Worm (Caenorhabditis elegans) whole organism, L4 larva: ENCODE measurements around the gene rpl-36.

Source experiments
- aly-2 ChIP-seq: sonication (generic microtip); optimal IDR thresholded peaks from 2 replicates; lab custom pipeline; 2018; ENCODE audit warnings: missing biosample characterization, missing genetic modification characterization
- fkh-10 ChIP-seq: fragments of 150-350 bp; optimal IDR thresholded peaks from 2 replicates; lab custom pipeline; 2014; ENCODE audit warnings: missing biosample characterization, missing genetic modification reagents, missing genetic modification characterization
- skn-1 ChIP-seq: fragments of 150-350 bp; optimal IDR thresholded peaks from 2 replicates; lab custom pipeline; 2014; ENCODE audit warnings: missing biosample characterization, missing genetic modification characterization
- unc-62 ChIP-seq, 3 experiments: fragments of 150-350 bp in 1 of 3; sonication (generic microtip); optimal IDR thresholded peaks in 2 of 3; peaks in 1 of 3; 1 replicate in 1 of 3; 2 replicates in 2 of 3; lab custom pipeline; 2014 to 2017; ENCODE audit warnings: missing biosample characterization in 3 of 3, missing genetic modification characterization in 3 of 3, missing genetic modification reagents in 3 of 3, missing genotype in 1 of 3

DNA sequence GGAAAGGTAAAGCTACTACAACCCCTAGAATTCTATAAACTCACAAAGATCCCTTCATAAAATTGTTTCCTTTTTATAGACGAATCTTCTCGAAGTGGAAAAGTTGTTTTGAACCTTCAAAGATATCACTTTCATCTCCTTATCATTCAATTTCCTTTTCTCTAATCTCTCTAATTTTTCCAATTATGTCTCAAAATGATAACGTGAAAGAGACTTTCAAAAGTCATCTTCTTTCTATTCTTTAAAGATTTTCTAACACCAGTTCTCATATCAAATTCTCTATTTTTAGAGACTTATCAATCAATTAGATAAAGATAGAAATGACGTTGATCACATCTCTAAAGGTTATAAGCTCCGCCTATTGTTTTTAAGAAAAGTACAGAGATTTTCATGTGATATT lies 19.4 kb downstream of the rpl-36 start:
- TF ChIP-seq unc-62 (GFP tag; optimal IDR thresholded peaks at IDR 0.05 in 1 of 2; lab: Kevin White, UChicago), result no peak
- TF ChIP-seq unc-62 (tag; optimal IDR thresholded peaks at IDR 0.05; lab: Kevin White, UChicago), result no peak
- TF ChIP-seq aly-2 (tag; lab: Kevin White, UChicago), result no peak
- no peak for TF ChIP-seq skn-1 (tag; lab: Kevin White, UChicago)
- no peak for TF ChIP-seq fkh-10 (GFP tag; lab: Kevin White, UChicago)
